Fruit fly (Drosophila melanogaster) whole organism: ENCODE results near the gene AhcyL2.

ENCODE experiments used
- CG8478 ChIP-seq: fragments of >200 bp; optimal IDR thresholded peaks from 2 replicates; lab custom pipeline; 2018; ENCODE audit warnings: inconsistent platforms
- pan ChIP-seq: fragments of >200 bp; optimal IDR thresholded peaks from 2 replicates; lab custom pipeline; 2017
- psq ChIP-seq: fragments of >200 bp; optimal IDR thresholded peaks from 2 replicates; lab custom pipeline; 2017

dm6 chr3R:16954423-16954822, 27.5 kb downstream of the AhcyL2 start:
- no peak for TF ChIP-seq psq (lab: Kevin White, UChicago)
- no peak for TF ChIP-seq pan
- TF ChIP-seq CG8478, result no peak
